Fruit fly (Drosophila melanogaster) whole organism, embryonic: Measurements from ENCODE around the gene CG3919.

Source experiments
- Atf-2 ChIP-seq: fragments of 200-800 bp; sonication (Bioruptor generic); optimal IDR thresholded peaks from 2 replicates; lab custom pipeline; 2016; ENCODE audit warnings: missing biosample characterization, missing genetic modification characterization
- Atf3 ChIP-seq: fragments of 200-800 bp; sonication (Bioruptor generic); optimal IDR thresholded peaks from 3 replicates; lab custom pipeline; 2016; ENCODE audit warnings: missing biosample characterization, missing genetic modification characterization
- CG11456 ChIP-seq: fragments of 200-800 bp; sonication (Bioruptor generic); IDR thresholded peaks from 3 replicates; pipeline ENCODE4 v1.3.6; 2022; ENCODE audit warnings: missing biosample characterization, missing genetic modification characterization
- CG11504 ChIP-seq: fragments of 200-800 bp; sonication (Bioruptor generic); optimal IDR thresholded peaks from 3 replicates; lab custom pipeline; 2019; ENCODE audit warnings: missing biosample characterization, mild to moderate bottlenecking, missing genetic modification characterization, moderate library complexity
- CG11723 ChIP-seq: fragments of 200-800 bp; sonication (Bioruptor generic); optimal IDR thresholded peaks from 2 replicates; lab custom pipeline; 2017; ENCODE audit warnings: missing biosample characterization, mild to moderate bottlenecking, missing genetic modification characterization
- CG12155 ChIP-seq: fragments of 200-800 bp; sonication (Bioruptor generic); optimal IDR thresholded peaks from 3 replicates; lab custom pipeline; 2016; ENCODE audit warnings: missing biosample characterization, missing genetic modification characterization
- CG1603 ChIP-seq: fragments of 200-800 bp; sonication (Bioruptor generic); optimal IDR thresholded peaks from 2 replicates; lab custom pipeline; 2019; ENCODE audit warnings: missing biosample characterization, mild to moderate bottlenecking, missing genetic modification characterization, moderate library complexity
- CG17568 ChIP-seq: fragments of 200-800 bp; sonication (Bioruptor generic); optimal IDR thresholded peaks from 2 replicates; lab custom pipeline; 2018; ENCODE audit warnings: missing biosample characterization, mild to moderate bottlenecking, missing genetic modification characterization, moderate library complexity
- CG18011 ChIP-seq: fragments of 200-800 bp; sonication (Bioruptor generic); optimal IDR thresholded peaks from 2 replicates; lab custom pipeline; 2017; ENCODE audit warnings: missing biosample characterization, missing genetic modification characterization, mild to moderate bottlenecking, moderate library complexity, missing genotype
- CG18599 ChIP-seq: fragments of 200-800 bp; sonication (Bioruptor generic); optimal IDR thresholded peaks from 3 replicates; lab custom pipeline; 2017; ENCODE audit warnings: missing biosample characterization, missing genetic modification characterization, mild to moderate bottlenecking, moderate library complexity, missing genetic modification reagents
- CG2120 ChIP-seq: fragments of 200-800 bp; sonication (Bioruptor generic); optimal IDR thresholded peaks from 3 replicates; lab custom pipeline; 2016; ENCODE audit warnings: missing biosample characterization, missing genetic modification characterization
- CG2678 ChIP-seq: fragments of 200-800 bp; sonication (Bioruptor generic); optimal IDR thresholded peaks from 3 replicates; lab custom pipeline; 2019; ENCODE audit warnings: missing biosample characterization, mild to moderate bottlenecking, missing genetic modification characterization, moderate library complexity
- CG31388 ChIP-seq: fragments of 200-800 bp; sonication (Bioruptor generic); optimal IDR thresholded peaks from 2 replicates; lab custom pipeline; 2016; ENCODE audit warnings: missing biosample characterization, missing genetic modification characterization
- CG3847 ChIP-seq: fragments of 200-800 bp; sonication (Bioruptor generic); IDR thresholded peaks from 2 replicates; pipeline ENCODE4 v1.3.6; 2022; ENCODE audit warnings: missing biosample characterization, missing genetic modification characterization
- CG8388 ChIP-seq: fragments of 200-800 bp; sonication (Bioruptor generic); optimal IDR thresholded peaks from 2 replicates; lab custom pipeline; 2019; ENCODE audit warnings: missing biosample characterization, mild to moderate bottlenecking, missing genetic modification characterization, moderate library complexity
- D19A ChIP-seq: fragments of 200-800 bp; optimal IDR thresholded peaks from 3 replicates; lab custom pipeline; 2019; ENCODE audit warnings: missing biosample characterization, mild to moderate bottlenecking, missing genetic modification characterization, moderate library complexity
- Drgx ChIP-seq: fragments of 200-800 bp; sonication (Bioruptor generic); IDR thresholded peaks from 2 replicates; pipeline ENCODE4 v1.3.6; 2022; ENCODE audit warnings: missing biosample characterization, missing genetic modification characterization
- ERR ChIP-seq: fragments of 200-800 bp; sonication (Bioruptor generic); optimal IDR thresholded peaks from 2 replicates; lab custom pipeline; 2016; ENCODE audit warnings: missing biosample characterization, missing genetic modification characterization
- Eip74EF ChIP-seq, 2 experiments: fragments of 200-800 bp in 1 of 2; fragments of >200 bp in 1 of 2; sonication (Bioruptor generic) in 1 of 2; optimal IDR thresholded peaks; 2 replicates each; lab custom pipeline; 2017 to 2019; ENCODE audit warnings: missing biosample characterization in 2 of 2, missing genetic modification characterization in 2 of 2, mild to moderate bottlenecking in 1 of 2, moderate library complexity in 1 of 2
- Ets65A ChIP-seq: fragments of 200-800 bp; sonication (Bioruptor generic); peaks from one replicate; lab custom pipeline; 2016; ENCODE audit warnings: missing biosample characterization, missing genetic modification characterization
- Hr78 ChIP-seq, 2 experiments: fragments of 200-800 bp in 1 of 2; fragments of >200 bp in 1 of 2; sonication (Bioruptor generic) in 1 of 2; optimal IDR thresholded peaks; 2 replicates each; lab custom pipeline; 2017 to 2019; ENCODE audit warnings: missing biosample characterization in 2 of 2, missing genetic modification characterization in 2 of 2, mild to moderate bottlenecking in 1 of 2, moderate library complexity in 1 of 2
- MESR4 ChIP-seq: fragments of 200-800 bp; sonication (Bioruptor generic); optimal IDR thresholded peaks from 2 replicates; lab custom pipeline; 2018; ENCODE audit warnings: missing biosample characterization, mild to moderate bottlenecking, missing genetic modification characterization, moderate library complexity
- Med ChIP-seq: fragments of 200-800 bp; sonication (Bioruptor generic); peaks from one replicate; lab custom pipeline; 2016; ENCODE audit warnings: missing biosample characterization, missing genetic modification characterization, mild to moderate bottlenecking, inconsistent platforms, moderate library complexity
- NFAT ChIP-seq: fragments of 200-800 bp; sonication (Bioruptor generic); IDR thresholded peaks from 2 replicates; pipeline ENCODE4 v1.3.6; 2022; ENCODE audit warnings: missing biosample characterization, missing genetic modification characterization
- ase ChIP-seq: fragments of 200-800 bp; sonication (Bioruptor generic); IDR thresholded peaks from 3 replicates; pipeline ENCODE4 v1.3.6; 2022; ENCODE audit warnings: missing biosample characterization, missing genetic modification characterization
- bsh ChIP-seq, 2 experiments: fragments of 200-800 bp; sonication (Bioruptor generic); optimal IDR thresholded peaks; 2 replicates each; lab custom pipeline; 2017 to 2018; ENCODE audit warnings: mild to moderate bottlenecking in 2 of 2, missing biosample characterization in 2 of 2, missing genetic modification characterization in 2 of 2, moderate library complexity in 1 of 2
- corto ChIP-seq: fragments of 200-800 bp; sonication (Bioruptor generic); optimal IDR thresholded peaks from 2 replicates; lab custom pipeline; 2016; ENCODE audit warnings: missing biosample characterization, mild to moderate bottlenecking, missing genetic modification characterization, moderate library complexity
- crol ChIP-seq: fragments of 200-800 bp; sonication (Bioruptor generic); IDR thresholded peaks from 2 replicates; pipeline ENCODE4 v1.3.6; 2022; ENCODE audit warnings: missing biosample characterization, missing genetic modification characterization
- ems ChIP-seq: fragments of 200-800 bp; sonication (Bioruptor generic); optimal IDR thresholded peaks from 3 replicates; lab custom pipeline; 2016; ENCODE audit warnings: missing biosample characterization, missing genetic modification characterization
- exex ChIP-seq: fragments of 200-800 bp; sonication (Bioruptor generic); optimal IDR thresholded peaks from 4 replicates; lab custom pipeline; 2018; ENCODE audit warnings: missing biosample characterization, mild to moderate bottlenecking, missing genetic modification characterization, moderate library complexity
- fu2 ChIP-seq: fragments of 200-800 bp; sonication (Bioruptor generic); optimal IDR thresholded peaks from 2 replicates; lab custom pipeline; 2016; ENCODE audit warnings: missing biosample characterization, missing genetic modification characterization
- gem ChIP-seq: fragments of 200-800 bp; sonication (Bioruptor generic); optimal IDR thresholded peaks from 2 replicates; lab custom pipeline; 2019; ENCODE audit warnings: missing biosample characterization, mild to moderate bottlenecking, missing genetic modification characterization, moderate library complexity
- grau ChIP-seq: fragments of 200-800 bp; optimal IDR thresholded peaks from 3 replicates; lab custom pipeline; 2019; ENCODE audit warnings: missing biosample characterization, mild to moderate bottlenecking, missing genetic modification characterization, moderate library complexity
- knrl ChIP-seq: fragments of 200-800 bp; sonication (Bioruptor generic); IDR thresholded peaks from 3 replicates; pipeline ENCODE4 v1.3.6; 2022; ENCODE audit warnings: missing biosample characterization, missing genetic modification characterization; ENCODE audit not compliant: partially characterized antibody
- nom ChIP-seq: fragments of 200-800 bp; sonication (Bioruptor generic); optimal IDR thresholded peaks from 2 replicates; lab custom pipeline; 2017; ENCODE audit warnings: missing biosample characterization, missing genetic modification characterization, mild to moderate bottlenecking, moderate library complexity, missing genetic modification reagents
- pum ChIP-seq: fragments of 200-800 bp; sonication (Bioruptor generic); optimal IDR thresholded peaks from 2 replicates; lab custom pipeline; 2016; ENCODE audit warnings: missing biosample characterization, missing genetic modification characterization
- ranshi ChIP-seq: fragments of 200-800 bp; sonication (Bioruptor generic); IDR thresholded peaks from 2 replicates; pipeline ENCODE4 v1.3.6; 2022; ENCODE audit warnings: missing biosample characterization, missing genetic modification characterization
- row ChIP-seq: fragments of 200-800 bp; sonication (Bioruptor generic); IDR thresholded peaks from 3 replicates; pipeline ENCODE4 v1.3.6; 2022; ENCODE audit warnings: missing biosample characterization, missing genetic modification characterization
- sens ChIP-seq: fragments of 200-800 bp; sonication (Bioruptor generic); peaks from one replicate; lab custom pipeline; 2016; ENCODE audit warnings: missing biosample characterization, missing genetic modification characterization
- slou ChIP-seq: fragments of 200-800 bp; sonication (Bioruptor generic); optimal IDR thresholded peaks from 3 replicates; lab custom pipeline; 2016; ENCODE audit warnings: missing biosample characterization, missing genetic modification characterization
- slp2 ChIP-seq: fragments of 200-800 bp; sonication (Bioruptor generic); optimal IDR thresholded peaks from 2 replicates; lab custom pipeline; 2016; ENCODE audit warnings: missing biosample characterization, missing genetic modification characterization
- tgo ChIP-seq: fragments of 200-800 bp; sonication (Bioruptor generic); IDR thresholded peaks from 3 replicates; pipeline ENCODE4 v1.3.6; 2022; ENCODE audit warnings: missing biosample characterization, missing genetic modification characterization
- tio ChIP-seq: fragments of 200-800 bp; sonication (Bioruptor generic); optimal IDR thresholded peaks from 2 replicates; lab custom pipeline; 2017; ENCODE audit warnings: missing biosample characterization, missing genetic modification characterization, inconsistent platforms

Gene CG3919

DNA sequence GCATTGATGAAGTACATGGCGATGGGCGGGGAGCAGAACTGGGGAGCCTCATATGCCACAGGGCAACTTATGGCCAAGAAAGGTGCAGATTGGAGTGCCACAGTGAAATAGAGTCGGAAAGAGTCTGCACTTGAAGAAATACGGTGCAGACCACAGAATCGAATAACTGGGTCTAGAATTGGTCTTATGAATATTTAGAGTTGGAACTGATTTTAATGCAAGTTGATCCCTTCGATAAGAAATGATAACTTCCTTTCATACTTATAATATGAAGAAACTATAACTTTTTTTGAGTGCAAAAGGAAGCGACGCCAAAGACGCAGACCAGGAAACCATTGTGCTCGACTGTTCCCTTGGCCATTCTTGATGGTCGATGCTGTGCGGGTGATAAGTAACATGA, 35.9 kb upstream of the CG3919 start (continued):
- TF ChIP-seq NFAT (GFP tag; lab: Robert Waterston, UW) (no peak), ase (GFP tag; lab: Robert Waterston, UW) (no peak), Hr78 (GFP tag; optimal IDR thresholded peaks at IDR 0.05; lab: Kevin White, UChicago) (no peak), grau (peak; percentile 12), D19A (tag; lab: Kevin White, UChicago) (no peak), CG11504 (tag; lab: Kevin White, UChicago) (no peak), CG1603 (tag; lab: Kevin White, UChicago) (no peak), CG2678 (tag; lab: Kevin White, UChicago) (peak; percentile 35), knrl (no peak), ems (GFP tag; lab: Kevin White, UChicago) (no peak), bsh (GFP tag; optimal IDR thresholded peaks at IDR 0.05; lab: Kevin White, UChicago) (peak; percentile 24 to 78), CG12155 (no peak), CG11456 (GFP tag; lab: Robert Waterston, UW) (0 out of 3 replicates have a peak, but pooled peaks have one; percentile 45), nom (GFP tag; lab: Kevin White, UChicago) (peak; percentile 40), MESR4 (GFP tag; lab: Kevin White, UChicago) (no peak), Atf3 (no peak), CG8388 (GFP tag; lab: Kevin White, UChicago) (peak; percentile 6), Drgx (GFP tag; lab: Robert Waterston, UW) (peak; percentile 42; the same call in 1 of the 2 replicates), row (peak; percentile 45; the same call in 1 of the 3 replicates), fu2 (GFP tag; lab: Kevin White, UChicago) (no peak), slp2 (GFP tag; lab: Kevin White, UChicago) (no peak), tgo (GFP tag; lab: Robert Waterston, UW) (no peak), CG17568 (GFP tag; lab: Kevin White, UChicago) (no peak), pum (no peak), CG11723 (GFP tag; lab: Kevin White, UChicago) (no peak), corto (GFP tag; lab: Kevin White, UChicago) (no peak), CG18599 (GFP tag; lab: Kevin White, UChicago) (peak; percentile 1), ranshi (no peak), gem (tag; lab: Kevin White, UChicago) (peak; percentile 24)
- TF ChIP-seq, all 482 proteins: peak for 20

- TF ChIP-seq ERR (GFP tag; lab: Kevin White, UChicago) (no peak), sens (peak; percentile 33), Ets65A (GFP tag; lab: Kevin White, UChicago) (peak; percentile 71)
Measured at dm6 chr3L:14375863-14376262, 34.6 kb upstream of the CG3919 start.

- TF ChIP-seq tio (GFP tag; lab: Kevin White, UChicago) (peak; percentile 11), CG18011 (peak; percentile 5), CG2120 (GFP tag; lab: Kevin White, UChicago) (peak; percentile 19), exex (no peak), sens (peak; percentile 63), slou (GFP tag; lab: Kevin White, UChicago) (no peak), crol (GFP tag; lab: Robert Waterston, UW) (no peak), Eip74EF (GFP tag; optimal IDR thresholded peaks at IDR 0.05; lab: Kevin White, UChicago) (no peak), Atf-2 (GFP tag; lab: Kevin White, UChicago) (no peak), Med (GFP tag; lab: Kevin White, UChicago) (peak; percentile 9), CG3847 (GFP tag; lab: Robert Waterston, UW) (no peak), CG31388 (GFP tag; lab: Kevin White, UChicago) (no peak), CG11504 (tag; lab: Kevin White, UChicago) (peak; percentile 21), CG11723 (GFP tag; lab: Kevin White, UChicago) (no peak)
Measured at dm6 chr3L:14381523-14381922, 28.9 kb upstream of the CG3919 start, which contains the start of gene CG43120. Gene CG43120 (plus strand): TSS chr3L:14381913.
